Worm (Caenorhabditis elegans): Measurements from ENCODE around the gene mrps-7.

ce11 chrIV:14782211-14782610, 14.7 kb upstream of the mrps-7 start, which contains the start of gene Y57G11C.1130:
- TF ChIP-seq ztf-29 (GFP tag; IDR thresholded peaks at IDR 0.05) (no peak), flt-1 (GFP tag; IDR thresholded peaks at IDR 0.05) (no peak), med-1 (GFP tag; optimal IDR thresholded peaks at IDR 0.05; ENCODE audit: insufficient read depth) (no peak), T22C8.4 (GFP tag; IDR thresholded peaks at IDR 0.05) (no peak), klf-2 (GFP tag; conservative IDR thresholded peaks at IDR 0.05) (no peak), ztf-23 (GFP tag; IDR thresholded peaks at IDR 0.05) (no peak)

All from whole organism, midembryonic.